Fruit fly (Drosophila melanogaster) whole organism, pupa: Measurements from ENCODE around the gene CG42655.

Experiments
- CG10348 ChIP-seq: fragments of 200-800 bp; sonication (Bioruptor generic); IDR thresholded peaks from 2 replicates; pipeline ENCODE4 v1.3.6; 2022; ENCODE audit warnings: missing biosample characterization, missing genetic modification characterization
- CG12605 ChIP-seq: fragments of 200-800 bp; sonication (Bioruptor generic); IDR thresholded peaks from 2 replicates; pipeline ENCODE4 v1.3.6; 2022; ENCODE audit warnings: missing biosample characterization, missing genetic modification characterization
- CG13204 ChIP-seq: fragments of 200-800 bp; sonication (Bioruptor generic); optimal IDR thresholded peaks from 2 replicates; lab custom pipeline; 2018; ENCODE audit warnings: missing biosample characterization, mild to moderate bottlenecking, missing genetic modification characterization, moderate library complexity
- CG14655 ChIP-seq: fragments of 200-800 bp; sonication (Bioruptor generic); optimal IDR thresholded peaks from 3 replicates; lab custom pipeline; 2017; ENCODE audit warnings: mild to moderate bottlenecking, missing biosample characterization, missing genetic modification reagents, missing genetic modification characterization
- CG15710 ChIP-seq: fragments of 200-800 bp; sonication (Bioruptor generic); optimal IDR thresholded peaks from 2 replicates; lab custom pipeline; 2018; ENCODE audit warnings: missing biosample characterization, mild to moderate bottlenecking, missing genetic modification characterization, moderate library complexity
- CG17806 ChIP-seq: fragments of 200-800 bp; sonication (Bioruptor generic); optimal IDR thresholded peaks from 2 replicates; lab custom pipeline; 2018; ENCODE audit warnings: missing biosample characterization, mild to moderate bottlenecking, missing genetic modification characterization, moderate library complexity
- CG32121 ChIP-seq: fragments of 200-800 bp; sonication (Bioruptor generic); IDR thresholded peaks from 2 replicates; pipeline ENCODE4 v1.3.6; 2022; ENCODE audit warnings: missing biosample characterization, missing genetic modification characterization
- CG34367 ChIP-seq: fragments of 200-800 bp; sonication (Bioruptor generic); optimal IDR thresholded peaks from 2 replicates; lab custom pipeline; 2018; ENCODE audit warnings: missing biosample characterization, mild to moderate bottlenecking, missing genetic modification characterization
- CG4496 ChIP-seq: fragments of 200-800 bp; sonication (Bioruptor generic); IDR thresholded peaks from 3 replicates; pipeline ENCODE4 v1.3.6; 2022; ENCODE audit warnings: missing biosample characterization, missing genetic modification characterization
- CG8159 ChIP-seq: fragments of 200-800 bp; sonication (Bioruptor generic); optimal IDR thresholded peaks from 3 replicates; lab custom pipeline; 2018; ENCODE audit warnings: missing biosample characterization, mild to moderate bottlenecking, missing genetic modification characterization, moderate library complexity
- CG8301 ChIP-seq: fragments of 200-800 bp; sonication (Bioruptor generic); optimal IDR thresholded peaks from 2 replicates; lab custom pipeline; 2018; ENCODE audit warnings: missing biosample characterization, mild to moderate bottlenecking, missing genetic modification characterization
- CG9948 ChIP-seq: fragments of 200-800 bp; sonication (Bioruptor generic); optimal IDR thresholded peaks from 2 replicates; lab custom pipeline; 2018; ENCODE audit warnings: missing biosample characterization, mild to moderate bottlenecking, missing genetic modification characterization, moderate library complexity
- D1 ChIP-seq: fragments of 200-800 bp; sonication (Bioruptor generic); optimal IDR thresholded peaks from 2 replicates; lab custom pipeline; 2018; ENCODE audit warnings: missing biosample characterization, mild to moderate bottlenecking, missing genetic modification characterization, moderate library complexity
- EcR ChIP-seq: fragments of 200-800 bp; sonication (Bioruptor generic); optimal IDR thresholded peaks from 3 replicates; lab custom pipeline; 2019; ENCODE audit warnings: missing biosample characterization, missing genetic modification characterization, mild to moderate bottlenecking, moderate library complexity, missing genetic modification reagents
- Ets98B ChIP-seq: fragments of 200-800 bp; sonication (Bioruptor generic); IDR thresholded peaks from 2 replicates; pipeline ENCODE4 v1.3.6; 2022; ENCODE audit warnings: missing biosample characterization, missing genetic modification characterization
- Pif1A ChIP-seq: fragments of 200-800 bp; sonication (Bioruptor generic); optimal IDR thresholded peaks from 3 replicates; lab custom pipeline; 2016; ENCODE audit warnings: missing biosample characterization, missing genetic modification characterization
- Pif1B ChIP-seq: fragments of 200-800 bp; sonication (Bioruptor generic); optimal IDR thresholded peaks from 3 replicates; lab custom pipeline; 2016; ENCODE audit warnings: missing biosample characterization, missing genetic modification characterization
- Snoo ChIP-seq: fragments of 200-800 bp; sonication (Bioruptor generic); optimal IDR thresholded peaks from 3 replicates; lab custom pipeline; 2017; ENCODE audit warnings: missing biosample characterization, mild to moderate bottlenecking, missing genetic modification characterization, inconsistent platforms
- fd96Ca ChIP-seq: fragments of 200-800 bp; sonication (Bioruptor generic); IDR thresholded peaks from 3 replicates; pipeline ENCODE4 v1.3.6; 2022; ENCODE audit warnings: missing biosample characterization, missing genetic modification characterization
- gl ChIP-seq: fragments of 200-800 bp; sonication (Bioruptor generic); optimal IDR thresholded peaks from 2 replicates; lab custom pipeline; 2018; ENCODE audit warnings: missing biosample characterization, mild to moderate bottlenecking, missing genetic modification characterization
- rn ChIP-seq: fragments of 200-800 bp; sonication (Bioruptor generic); IDR thresholded peaks from 2 replicates; pipeline ENCODE4 v1.3.6; 2022; ENCODE audit warnings: missing biosample characterization, missing genetic modification characterization

CG42655 gene

dm6 chr3L:19924771-19925304 is 28.7 kb downstream of the CG42655 start, which contains the start of gene Grasp65:
TSS of gene Grasp65 (plus strand) at chr3L:19924943.
- TF ChIP-seq Pif1B (GFP tag; lab: Kevin White, UChicago) (no peak), CG4496 (peak; percentile 54; the same call in 1 of the 3 replicates)

dm6 chr3L:19922833-19923745 is 30.4 kb downstream of the CG42655 start, which contains the start of gene Pfdn6:
TSS of gene Pfdn6 (plus strand) at chr3L:19923671.
- TF ChIP-seq Pif1B (GFP tag; lab: Kevin White, UChicago) (no peak), CG12605 (GFP tag; lab: Robert Waterston, UW) (no peak), rn (GFP tag; lab: Robert Waterston, UW) (0 out of 2 replicates have a peak, but pooled peaks have one; percentile 38), D1 (no peak), CG10348 (GFP tag; lab: Robert Waterston, UW) (no peak), CG15710 (tag; lab: Kevin White, UChicago) (peak; percentile 57), CG4496 (peak; percentile 61; the same call in 2 of the 3 replicates), Pif1A (no peak), CG34367 (tag; lab: Kevin White, UChicago) (peak; percentile 20), CG13204 (GFP tag; lab: Kevin White, UChicago) (no peak), gl (tag; lab: Kevin White, UChicago) (no peak), CG8159 (tag; lab: Kevin White, UChicago) (no peak), CG14655 (no peak), CG9948 (tag; lab: Kevin White, UChicago) (peak; percentile 18), CG32121 (GFP tag; lab: Robert Waterston, UW) (peak; percentile 75), Snoo (tag; lab: Kevin White, UChicago) (peak; percentile 35), EcR (GFP tag; lab: Kevin White, UChicago) (no peak), CG17806 (peak; percentile 21), fd96Ca (GFP tag; lab: Robert Waterston, UW) (peak; percentile 92), Ets98B (GFP tag; lab: Robert Waterston, UW) (peak; percentile 72), CG8301 (no peak)

DNA sequence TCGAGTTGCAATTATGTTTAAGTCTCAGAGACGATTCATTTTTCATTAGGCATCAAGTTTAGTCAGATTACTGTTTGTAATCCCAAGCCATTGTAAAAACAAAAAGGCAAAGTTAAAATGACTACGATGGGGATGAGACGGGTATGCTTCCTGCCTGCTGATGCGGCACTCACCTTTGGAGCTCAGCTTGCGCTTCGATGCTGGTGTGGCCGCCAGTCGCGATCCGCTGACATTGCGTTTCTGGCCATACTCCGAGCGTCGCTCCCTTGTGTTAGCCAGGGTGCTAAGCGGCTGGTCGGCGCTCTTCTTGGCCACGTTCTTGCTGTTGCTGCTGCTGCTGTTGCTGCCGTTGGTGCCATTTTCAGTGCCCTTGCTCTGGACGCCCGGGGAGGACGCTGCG is 33.5 kb downstream of the CG42655 start:
- TF ChIP-seq EcR (GFP tag; lab: Kevin White, UChicago), result no peak
- no peak for TF ChIP-seq CG32121 (GFP tag; lab: Robert Waterston, UW)
- no peak for TF ChIP-seq Ets98B (GFP tag; lab: Robert Waterston, UW)
- TF ChIP-seq gl (tag; lab: Kevin White, UChicago), result no peak
- no peak for TF ChIP-seq CG8301
- TF ChIP-seq CG9948 (tag; lab: Kevin White, UChicago), result no peak
- no peak for TF ChIP-seq D1

DNA sequence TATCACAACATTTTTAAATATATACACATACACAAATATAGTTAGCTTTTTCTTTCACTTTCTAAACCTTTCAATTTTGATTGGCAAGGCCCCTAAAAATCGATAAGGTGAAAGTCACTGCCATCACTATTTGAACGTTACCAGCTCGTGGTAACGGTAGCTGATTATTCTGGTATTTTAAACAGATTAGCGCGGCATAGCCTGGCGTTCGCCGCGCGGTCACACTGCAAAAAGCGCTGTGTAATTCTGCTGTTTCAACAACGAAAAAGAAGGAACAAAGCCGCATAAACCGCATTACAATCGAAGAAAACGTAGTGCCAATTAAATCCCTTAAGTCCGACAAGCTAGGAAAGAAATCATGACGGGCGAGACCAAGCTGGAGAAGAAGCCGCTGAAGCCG is 38.7 kb downstream of the CG42655 start, which contains the start of gene Rpn1:
Gene Rpn1, plus strand, starts transcription at position 219 of the 400 bp plus-strand sequence.
- TF ChIP-seq EcR (GFP tag; lab: Kevin White, UChicago) (peak; percentile 5), CG4496 (peak; percentile 44; the same call in 1 of the 3 replicates), CG9948 (tag; lab: Kevin White, UChicago) (no peak)

- TF ChIP-seq CG13204 (GFP tag; lab: Kevin White, UChicago) (no peak), CG34367 (tag; lab: Kevin White, UChicago) (no peak), fd96Ca (GFP tag; lab: Robert Waterston, UW) (no peak), Ets98B (GFP tag; lab: Robert Waterston, UW) (no peak), CG8159 (tag; lab: Kevin White, UChicago) (no peak), rn (GFP tag; lab: Robert Waterston, UW) (no peak), Snoo (tag; lab: Kevin White, UChicago) (no peak), CG32121 (GFP tag; lab: Robert Waterston, UW) (no peak), Pif1B (GFP tag; lab: Kevin White, UChicago) (no peak), Pif1A (no peak), CG10348 (GFP tag; lab: Robert Waterston, UW) (no peak), CG9948 (tag; lab: Kevin White, UChicago) (no peak), CG4496 (no peak), gl (tag; lab: Kevin White, UChicago) (no peak), CG15710 (tag; lab: Kevin White, UChicago) (no peak), D1 (no peak)
Observed at dm6 chr3L:19913328-19913936, 40.1 kb downstream of the CG42655 start, which contains the start of gene Mtr3. TSS of gene Mtr3 (minus strand) at chr3L:19913715.

dm6 chr3L:19910054-19910414 is 43.5 kb downstream of the CG42655 start, which contains the start of the genes Mi-2 and Prp3:
TSS of gene Mi-2 (minus strand) at chr3L:19910215.
TSS of gene Prp3 (plus strand) at chr3L:19910300.
- no peak; the same call in 2 of the 3 replicates for TF ChIP-seq CG4496
- no peak for TF ChIP-seq CG10348 (GFP tag; lab: Robert Waterston, UW)
- TF ChIP-seq Snoo (tag; lab: Kevin White, UChicago), result peak; percentile 21
- TF ChIP-seq fd96Ca (GFP tag; lab: Robert Waterston, UW), result no peak
- TF ChIP-seq CG13204 (GFP tag; lab: Kevin White, UChicago), result no peak
- TF ChIP-seq CG9948 (tag; lab: Kevin White, UChicago), result no peak
- TF ChIP-seq CG8159 (tag; lab: Kevin White, UChicago), result no peak
- peak; percentile 10 for TF ChIP-seq CG15710 (tag; lab: Kevin White, UChicago)
- TF ChIP-seq Ets98B (GFP tag; lab: Robert Waterston, UW), result peak; percentile 20; the same call in 1 of the 2 replicates
- TF ChIP-seq rn (GFP tag; lab: Robert Waterston, UW), result no peak
- no peak for TF ChIP-seq gl (tag; lab: Kevin White, UChicago)
- TF ChIP-seq Pif1A, result no peak
- no peak for TF ChIP-seq CG8301
- TF ChIP-seq CG12605 (GFP tag; lab: Robert Waterston, UW), result no peak
